Fruit fly (Drosophila melanogaster) whole organism, embryonic: ENCODE measurements around the gene wrd.
A peak's percentile ranks its signal among the peaks of the same experiment; 100 is the strongest.

ENCODE experiments used
- Abd-B ChIP-seq: fragments of 200-800 bp; sonication (Bioruptor generic); optimal IDR thresholded peaks from 2 replicates; lab custom pipeline; 2018; ENCODE audit warnings: missing biosample characterization, mild to moderate bottlenecking, missing genetic modification characterization, moderate library complexity
- B-H2 ChIP-seq: fragments of 200-800 bp; sonication (Bioruptor generic); optimal IDR thresholded peaks from 2 replicates; lab custom pipeline; 2018; ENCODE audit warnings: missing biosample characterization, mild to moderate bottlenecking, missing genetic modification characterization
- Bgb ChIP-seq: fragments of 200-800 bp; sonication (Bioruptor generic); IDR thresholded peaks from 2 replicates; pipeline ENCODE4 v1.3.6; 2022; ENCODE audit warnings: missing biosample characterization, missing genetic modification characterization; ENCODE audit not compliant: partially characterized antibody
- BtbVII ChIP-seq: fragments of 200-800 bp; sonication (Bioruptor generic); optimal IDR thresholded peaks from 3 replicates; lab custom pipeline; 2017; ENCODE audit warnings: missing biosample characterization, mild to moderate bottlenecking, missing genetic modification characterization
- CG10543 ChIP-seq: fragments of 200-800 bp; sonication (Bioruptor generic); optimal IDR thresholded peaks from 3 replicates; lab custom pipeline; 2017; ENCODE audit warnings: missing biosample characterization, mild to moderate bottlenecking, missing genetic modification characterization, moderate library complexity
- CG10979 ChIP-seq: fragments of 200-800 bp; sonication (Bioruptor generic); optimal IDR thresholded peaks from 2 replicates; lab custom pipeline; 2018; ENCODE audit warnings: missing biosample characterization, mild to moderate bottlenecking, missing genetic modification characterization, moderate library complexity
- CG12104 ChIP-seq: fragments of 200-800 bp; sonication (Bioruptor generic); optimal IDR thresholded peaks from 3 replicates; lab custom pipeline; 2016; ENCODE audit warnings: missing biosample characterization, missing genetic modification characterization
- CG12219 ChIP-seq: fragments of 200-800 bp; sonication (Bioruptor generic); optimal IDR thresholded peaks from 3 replicates; lab custom pipeline; 2018; ENCODE audit warnings: missing biosample characterization, mild to moderate bottlenecking, missing genetic modification characterization
- CG12659 ChIP-seq: fragments of 200-800 bp; sonication (Bioruptor generic); optimal IDR thresholded peaks from 3 replicates; lab custom pipeline; 2017; ENCODE audit warnings: mild to moderate bottlenecking, missing biosample characterization, missing genetic modification reagents, missing genetic modification characterization
- CG13287 ChIP-seq: fragments of 200-800 bp; sonication (Bioruptor generic); IDR thresholded peaks from 2 replicates; pipeline ENCODE4 v1.3.6; 2022; ENCODE audit warnings: missing biosample characterization, missing genetic modification characterization; ENCODE audit not compliant: partially characterized antibody
- CG14441 ChIP-seq: fragments of 200-800 bp; sonication (Bioruptor generic); IDR thresholded peaks from 2 replicates; pipeline ENCODE4 v1.3.6; 2022; ENCODE audit warnings: missing biosample characterization, missing genetic modification characterization
- CG15479 ChIP-seq: fragments of 200-800 bp; sonication (Bioruptor generic); optimal IDR thresholded peaks from 3 replicates; lab custom pipeline; 2019; ENCODE audit warnings: missing biosample characterization, mild to moderate bottlenecking, missing genetic modification characterization, moderate library complexity
- CG17385 ChIP-seq: fragments of 200-800 bp; sonication (Bioruptor generic); optimal IDR thresholded peaks from 3 replicates; lab custom pipeline; 2018; ENCODE audit warnings: missing biosample characterization, mild to moderate bottlenecking, missing genetic modification characterization
- CG18262 ChIP-seq: fragments of 200-800 bp; optimal IDR thresholded peaks from 3 replicates; lab custom pipeline; 2019; ENCODE audit warnings: missing biosample characterization, mild to moderate bottlenecking, missing genetic modification characterization, moderate library complexity
- CG31441 ChIP-seq: fragments of 200-800 bp; sonication (Bioruptor generic); IDR thresholded peaks from 2 replicates; pipeline ENCODE4 v1.3.6; 2022; ENCODE audit warnings: missing biosample characterization, missing genetic modification characterization
- CG32532 ChIP-seq: fragments of 200-800 bp; sonication (Bioruptor generic); IDR thresholded peaks from 2 replicates; pipeline ENCODE4 v1.3.6; 2022; ENCODE audit warnings: missing biosample characterization, missing genetic modification characterization
- CG34376 ChIP-seq: fragments of 200-800 bp; sonication (Bioruptor generic); optimal IDR thresholded peaks from 2 replicates; lab custom pipeline; 2018; ENCODE audit warnings: missing biosample characterization, mild to moderate bottlenecking, missing genetic modification characterization
- CG34422 ChIP-seq: fragments of 200-800 bp; sonication (Bioruptor generic); IDR thresholded peaks from 3 replicates; pipeline ENCODE4 v1.3.6; 2022; ENCODE audit warnings: missing biosample characterization, missing genetic modification characterization
- CG7357 ChIP-seq: fragments of 200-800 bp; sonication (Bioruptor generic); IDR thresholded peaks from 3 replicates; pipeline ENCODE4 v1.3.6; 2022; ENCODE audit warnings: missing biosample characterization, missing genetic modification characterization
- CG7839 ChIP-seq: fragments of 200-800 bp; sonication (Bioruptor generic); optimal IDR thresholded peaks from 3 replicates; lab custom pipeline; 2018; ENCODE audit warnings: missing biosample characterization, mild to moderate bottlenecking, missing genetic modification characterization, moderate library complexity
- CG8478 ChIP-seq: fragments of >200 bp; optimal IDR thresholded peaks from 2 replicates; lab custom pipeline; 2018
- CG9215 ChIP-seq: fragments of 200-800 bp; sonication (Bioruptor generic); IDR thresholded peaks from 2 replicates; pipeline ENCODE4 v1.3.6; 2022; ENCODE audit warnings: missing biosample characterization, missing genetic modification characterization
- CG9932 ChIP-seq: fragments of 200-800 bp; sonication (Bioruptor generic); IDR thresholded peaks from 2 replicates; pipeline ENCODE4 v1.3.6; 2022; ENCODE audit warnings: missing biosample characterization, missing genetic modification characterization
- Dek ChIP-seq: fragments of 200-800 bp; sonication (Bioruptor generic); optimal IDR thresholded peaks from 3 replicates; lab custom pipeline; 2019; ENCODE audit warnings: missing biosample characterization, mild to moderate bottlenecking, missing genetic modification characterization, moderate library complexity
- Dp ChIP-seq: fragments of 200-800 bp; sonication (Bioruptor generic); optimal IDR thresholded peaks from 2 replicates; lab custom pipeline; 2018; ENCODE audit warnings: missing biosample characterization, mild to moderate bottlenecking, missing genetic modification characterization, moderate library complexity
- E2f2 ChIP-seq: fragments of 200-800 bp; sonication (Bioruptor generic); IDR thresholded peaks from 2 replicates; pipeline ENCODE4 v1.3.6; 2022; ENCODE audit warnings: missing biosample characterization, missing genetic modification characterization
- Fer1 ChIP-seq: fragments of 200-800 bp; sonication (Bioruptor generic); optimal IDR thresholded peaks from 2 replicates; lab custom pipeline; 2017; ENCODE audit warnings: missing biosample characterization, mild to moderate bottlenecking, missing genetic modification characterization
- GATAe ChIP-seq: fragments of 200-800 bp; sonication (Bioruptor generic); conservative IDR thresholded peaks from 2 replicates; pipeline ENCODE4 v1.3.6; 2022; ENCODE audit warnings: missing biosample characterization, missing genetic modification characterization
- Gug ChIP-seq: fragments of 200-800 bp; sonication (Bioruptor generic); IDR thresholded peaks from 4 replicates; pipeline ENCODE4 v1.3.6; 2022; ENCODE audit warnings: missing biosample characterization, missing genetic modification characterization
- Lhr ChIP-seq: fragments of 200-800 bp; sonication (Bioruptor generic); optimal IDR thresholded peaks from 3 replicates; lab custom pipeline; 2017; ENCODE audit warnings: mild to moderate bottlenecking, missing biosample characterization, missing genetic modification reagents, missing genetic modification characterization
- NK7.1 ChIP-seq: fragments of 200-800 bp; sonication (Bioruptor generic); optimal IDR thresholded peaks from 3 replicates; lab custom pipeline; 2016; ENCODE audit warnings: missing biosample characterization, missing genetic modification characterization
- br ChIP-seq: fragments of >200 bp; optimal IDR thresholded peaks from 2 replicates; lab custom pipeline; 2017
- bsh ChIP-seq, 2 experiments: fragments of 200-800 bp; sonication (Bioruptor generic); optimal IDR thresholded peaks; 2 replicates each; lab custom pipeline; 2017 to 2018; ENCODE audit warnings: mild to moderate bottlenecking in 2 of 2, missing biosample characterization in 2 of 2, missing genetic modification characterization in 2 of 2, moderate library complexity in 1 of 2
- ci ChIP-seq: fragments of 200-800 bp; sonication (Bioruptor generic); IDR thresholded peaks from 3 replicates; pipeline ENCODE4 v1.3.6; 2022; ENCODE audit warnings: missing biosample characterization, missing genetic modification characterization
- croc ChIP-seq: fragments of 200-800 bp; sonication (Bioruptor generic); conservative IDR thresholded peaks from 3 replicates; pipeline ENCODE4 v1.3.6; 2022; ENCODE audit warnings: missing biosample characterization, missing genetic modification characterization
- dati ChIP-seq: fragments of 200-800 bp; sonication (Bioruptor generic); IDR thresholded peaks from 2 replicates; pipeline ENCODE4 v1.3.6; 2022; ENCODE audit warnings: missing biosample characterization, missing genetic modification characterization
- esg ChIP-seq: fragments of 200-800 bp; sonication (Bioruptor generic); conservative IDR thresholded peaks from 2 replicates; pipeline ENCODE4 v1.3.6; 2022; ENCODE audit warnings: missing biosample characterization, missing genetic modification characterization
- fu2 ChIP-seq: fragments of 200-800 bp; sonication (Bioruptor generic); optimal IDR thresholded peaks from 2 replicates; lab custom pipeline; 2016; ENCODE audit warnings: missing biosample characterization, missing genetic modification characterization
- grau ChIP-seq: fragments of 200-800 bp; optimal IDR thresholded peaks from 3 replicates; lab custom pipeline; 2019; ENCODE audit warnings: missing biosample characterization, mild to moderate bottlenecking, missing genetic modification characterization, moderate library complexity
- knrl ChIP-seq: fragments of 200-800 bp; sonication (Bioruptor generic); IDR thresholded peaks from 3 replicates; pipeline ENCODE4 v1.3.6; 2022; ENCODE audit warnings: missing biosample characterization, missing genetic modification characterization; ENCODE audit not compliant: partially characterized antibody
- nmo ChIP-seq: fragments of 200-800 bp; sonication (Bioruptor generic); optimal IDR thresholded peaks from 2 replicates; lab custom pipeline; 2018; ENCODE audit warnings: missing biosample characterization, mild to moderate bottlenecking, missing genetic modification characterization, moderate library complexity
- otp ChIP-seq: fragments of 200-800 bp; sonication (Bioruptor generic); IDR thresholded peaks from 3 replicates; pipeline ENCODE4, ENCODE4 v1.3.6; 2022; ENCODE audit warnings: missing biosample characterization, missing genetic modification characterization
- phol ChIP-seq: fragments of 200-800 bp; sonication (Bioruptor generic); optimal IDR thresholded peaks from 3 replicates; lab custom pipeline; 2018; ENCODE audit warnings: missing biosample characterization, mild to moderate bottlenecking, missing genetic modification characterization, moderate library complexity
- prd ChIP-seq, 3 experiments: fragments of >200 bp in 2 of 3; fragments of 200-800 bp in 1 of 3; sonication (Bioruptor generic) in 1 of 3; optimal IDR thresholded peaks in 2 of 3; IDR thresholded peaks in 1 of 3; 2 replicates in 2 of 3; 3 replicates in 1 of 3; pipeline versions ENCODE4 v1.3.6 to Lab custom; 2017 to 2022; ENCODE audit warnings: missing biosample characterization in 1 of 3, missing genetic modification characterization in 1 of 3
- rib ChIP-seq: fragments of 200-800 bp; sonication (Bioruptor generic); IDR thresholded peaks from 2 replicates; pipeline ENCODE4 v1.3.6; 2022; ENCODE audit warnings: missing biosample characterization, missing genetic modification characterization
- ro ChIP-seq: fragments of 200-800 bp; sonication (Bioruptor generic); IDR thresholded peaks from 2 replicates; pipeline ENCODE4 v1.3.6; 2022; ENCODE audit warnings: missing biosample characterization, missing genetic modification characterization
- shn ChIP-seq: fragments of 200-800 bp; sonication (Bioruptor generic); optimal IDR thresholded peaks from 3 replicates; lab custom pipeline; 2016; ENCODE audit warnings: missing biosample characterization, missing genetic modification characterization
- slp2 ChIP-seq: fragments of 200-800 bp; sonication (Bioruptor generic); optimal IDR thresholded peaks from 2 replicates; lab custom pipeline; 2016; ENCODE audit warnings: missing biosample characterization, missing genetic modification characterization
- usp ChIP-seq: fragments of >200 bp; optimal IDR thresholded peaks from 2 replicates; lab custom pipeline; 2017; ENCODE audit warnings: missing biosample characterization, missing genetic modification characterization

The wrd gene

dm6 chr3R:18167416-18168237 lies at the start of gene wrd (continued):
- TF ChIP-seq CG15479 (GFP tag; lab: Kevin White, UChicago): peak; percentile 53
- no peak for TF ChIP-seq fu2 (GFP tag; lab: Kevin White, UChicago)
- no peak for TF ChIP-seq br
- peak; percentile 27; the same call in 1 of the 2 replicates for TF ChIP-seq CG31441
- peak; percentile 49 for TF ChIP-seq Bgb (GFP tag; lab: Robert Waterston, UW)
- TF ChIP-seq CG13287 (GFP tag; lab: Robert Waterston, UW): peak; percentile 62
- TF ChIP-seq CG10543 (GFP tag; lab: Kevin White, UChicago): peak; percentile 9
- TF ChIP-seq slp2: no peak
- TF ChIP-seq CG32532: 0 out of 2 replicates have a peak, but pooled peaks have one; percentile 7
- peak; percentile 81; the same call in 1 of the 2 replicates for TF ChIP-seq rib (GFP tag; lab: Robert Waterston, UW)
- no peak for TF ChIP-seq CG12219 (GFP tag; lab: Kevin White, UChicago)
- TF ChIP-seq GATAe (GFP tag; lab: Robert Waterston, UW): no peak
- TF ChIP-seq Gug (GFP tag; lab: Robert Waterston, UW): peak; percentile 51; the same call in 1 of the 4 replicates
- peak; percentile 23 for TF ChIP-seq CG34376 (GFP tag; lab: Kevin White, UChicago)
- TF ChIP-seq usp: no peak
- no peak for TF ChIP-seq Dp (GFP tag; lab: Kevin White, UChicago)
- no peak for TF ChIP-seq esg
- peak; percentile 13 for TF ChIP-seq Fer1 (GFP tag; lab: Kevin White, UChicago)
- peak; percentile 53 for TF ChIP-seq CG9932
- no peak for TF ChIP-seq BtbVII (GFP tag; lab: Kevin White, UChicago)
- no peak for TF ChIP-seq knrl (GFP tag; lab: Robert Waterston, UW)
- no peak for TF ChIP-seq ro (GFP tag; lab: Robert Waterston, UW)
- TF ChIP-seq CG12104 (GFP tag; lab: Kevin White, UChicago): peak; percentile 17
- peak; percentile 33 for TF ChIP-seq grau (tag; lab: Kevin White, UChicago)
- TF ChIP-seq Lhr (GFP tag; lab: Kevin White, UChicago): no peak
- peak; percentile 38 for TF ChIP-seq nmo (GFP tag; lab: Kevin White, UChicago)
- TF ChIP-seq otp (GFP tag; lab: Robert Waterston, UW): no peak
- TF ChIP-seq NK7.1 (GFP tag; lab: Kevin White, UChicago): no peak
- no peak for TF ChIP-seq B-H2 (GFP tag; lab: Kevin White, UChicago)
- peak; percentile 16 for TF ChIP-seq phol
- peak; percentile 28 for TF ChIP-seq CG7839
- no peak for TF ChIP-seq prd (optimal IDR thresholded peaks at IDR 0.05; lab: Kevin White, UChicago)
- 0 out of 3 replicates have a peak, but pooled peaks have one; percentile 20 for TF ChIP-seq prd (GFP tag; IDR thresholded peaks at IDR 0.05; lab: Robert Waterston, UW)
- peak; percentile 6 for TF ChIP-seq Dek (tag; lab: Kevin White, UChicago)
- TF ChIP-seq CG18262 (tag; lab: Kevin White, UChicago): peak; percentile 63
- no peak for TF ChIP-seq CG10979 (tag; lab: Kevin White, UChicago)
- peak; percentile 60; the same call in 1 of the 3 replicates for TF ChIP-seq CG34422 (GFP tag; lab: Robert Waterston, UW)
- TF ChIP-seq CG14441: peak; percentile 14; the same call in 1 of the 2 replicates
- TF ChIP-seq Abd-B (GFP tag; lab: Kevin White, UChicago): peak; percentile 29
- no peak for TF ChIP-seq bsh (GFP tag; optimal IDR thresholded peaks at IDR 0.05; lab: Kevin White, UChicago)
- no peak for TF ChIP-seq CG7357 (GFP tag; lab: Robert Waterston, UW)
- no peak for TF ChIP-seq shn (GFP tag; lab: Kevin White, UChicago)
- TF ChIP-seq CG12659 (GFP tag; lab: Kevin White, UChicago): peak; percentile 30
- no peak for TF ChIP-seq CG8478 (lab: Kevin White, UChicago)
- TF ChIP-seq E2f2: no peak
- TF ChIP-seq CG9215 (GFP tag; lab: Robert Waterston, UW): no peak
- no peak for TF ChIP-seq croc (GFP tag; lab: Robert Waterston, UW)
- TF ChIP-seq dati: no peak
- TF ChIP-seq CG17385 (GFP tag; lab: Kevin White, UChicago): peak; percentile 22
- 0 out of 3 replicates have a peak, but pooled peaks have one; percentile 7 for TF ChIP-seq ci (GFP tag; lab: Robert Waterston, UW)
